Worm (Caenorhabditis elegans) whole organism, late embryonic: ENCODE measurements around the gene C30G4.4.

Experiments used
- F13H6.1 ChIP-seq: sonication (generic microtip); optimal IDR thresholded peaks from 2 replicates; lab custom pipeline; 2016; ENCODE audit warnings: missing genetic modification characterization, missing compliant biosample characterization
- K02D7.2 ChIP-seq: sonication (generic microtip); optimal IDR thresholded peaks from 2 replicates; lab custom pipeline; 2017; ENCODE audit warnings: mild to moderate bottlenecking, missing genetic modification characterization, missing compliant biosample characterization
- K09A11.1 ChIP-seq: sonication (generic microtip); optimal IDR thresholded peaks from 2 replicates; lab custom pipeline; 2017; ENCODE audit warnings: antibody characterized with exemption, mild to moderate bottlenecking, missing genetic modification characterization, missing compliant biosample characterization; ENCODE audit not compliant: insufficient read depth
- T23F11.4 ChIP-seq: fragments of 200-800 bp; sonication (Bioruptor generic); optimal IDR thresholded peaks from 2 replicates; lab custom pipeline; 2018; ENCODE audit warnings: mild to moderate bottlenecking, missing genetic modification characterization, missing compliant biosample characterization
- Y22D7AL.16 ChIP-seq: sonication (generic microtip); optimal IDR thresholded peaks from 2 replicates; lab custom pipeline; 2016; ENCODE audit warnings: missing genetic modification characterization, missing compliant biosample characterization
- ama-1 ChIP-seq: fragments of 150-350 bp; optimal IDR thresholded peaks from 2 replicates; lab custom pipeline; 2014
- ceh-2 ChIP-seq: sonication (generic microtip); optimal IDR thresholded peaks from 2 replicates; lab custom pipeline; 2016; ENCODE audit warnings: missing genotype, missing genetic modification characterization, missing compliant biosample characterization
- ceh-24 ChIP-seq: sonication (generic microtip); optimal IDR thresholded peaks from 2 replicates; lab custom pipeline; 2016; ENCODE audit warnings: mild to moderate bottlenecking, missing genetic modification characterization, missing compliant biosample characterization
- ceh-31 ChIP-seq: sonication (generic microtip); optimal IDR thresholded peaks from 2 replicates; lab custom pipeline; 2016; ENCODE audit warnings: missing genetic modification characterization, missing compliant biosample characterization
- che-1 ChIP-seq: sonication (generic microtip); optimal IDR thresholded peaks from 2 replicates; lab custom pipeline; 2016; ENCODE audit warnings: mild to moderate bottlenecking, missing genetic modification characterization, missing compliant biosample characterization
- dve-1 ChIP-seq: sonication (generic microtip); optimal IDR thresholded peaks from 2 replicates; lab custom pipeline; 2017; ENCODE audit warnings: antibody characterized with exemption, mild to moderate bottlenecking, missing genetic modification characterization, missing compliant biosample characterization
- elt-2 ChIP-seq: sonication (generic microtip); optimal IDR thresholded peaks from 2 replicates; lab custom pipeline; 2016; ENCODE audit warnings: missing genetic modification reagents, missing genetic modification characterization, missing compliant biosample characterization
- ets-4 ChIP-seq: sonication (generic microtip); optimal IDR thresholded peaks from 2 replicates; lab custom pipeline; 2016; ENCODE audit warnings: missing genetic modification characterization, missing compliant biosample characterization
- eyg-1 ChIP-seq: sonication (generic microtip); optimal IDR thresholded peaks from 2 replicates; lab custom pipeline; 2016; ENCODE audit warnings: missing genotype, missing genetic modification characterization, missing compliant biosample characterization
- fax-1 ChIP-seq: sonication (generic microtip); optimal IDR thresholded peaks from 2 replicates; lab custom pipeline; 2016; ENCODE audit warnings: missing genotype, missing genetic modification characterization, missing compliant biosample characterization
- fkh-6 ChIP-seq: sonication (generic microtip); optimal IDR thresholded peaks from 2 replicates; lab custom pipeline; 2016; ENCODE audit warnings: missing genetic modification characterization, missing compliant biosample characterization
- gmeb-2 ChIP-seq: sonication (generic microtip); optimal IDR thresholded peaks from 2 replicates; lab custom pipeline; 2016; ENCODE audit warnings: missing genetic modification characterization, inconsistent platforms, missing compliant biosample characterization
- hlh-13 ChIP-seq: fragments of 200-800 bp; sonication (Bioruptor generic); optimal IDR thresholded peaks from 2 replicates; lab custom pipeline; 2018; ENCODE audit warnings: mild to moderate bottlenecking, missing genetic modification characterization, missing compliant biosample characterization
- hlh-15 ChIP-seq: sonication (generic microtip); optimal IDR thresholded peaks from 2 replicates; lab custom pipeline; 2016; ENCODE audit warnings: missing genetic modification characterization, missing compliant biosample characterization
- lim-6 ChIP-seq: sonication (generic microtip); optimal IDR thresholded peaks from 2 replicates; lab custom pipeline; 2016; ENCODE audit warnings: missing genetic modification characterization, missing compliant biosample characterization
- lin-11 ChIP-seq: fragments of 200-800 bp; sonication (Bioruptor generic); optimal IDR thresholded peaks from 2 replicates; lab custom pipeline; 2018; ENCODE audit warnings: mild to moderate bottlenecking, missing genetic modification characterization, missing compliant biosample characterization
- madf-2 ChIP-seq: sonication (generic microtip); optimal IDR thresholded peaks from 2 replicates; lab custom pipeline; 2017; ENCODE audit warnings: missing genetic modification characterization, missing compliant biosample characterization
- mec-3 ChIP-seq: sonication (generic microtip); optimal IDR thresholded peaks from 2 replicates; lab custom pipeline; 2016; ENCODE audit warnings: borderline replicate concordance, missing genetic modification characterization, missing compliant biosample characterization
- npax-4 ChIP-seq: sonication (generic microtip); optimal IDR thresholded peaks from 2 replicates; lab custom pipeline; 2016; ENCODE audit warnings: missing genetic modification characterization, missing compliant biosample characterization
- pag-3 ChIP-seq: sonication (generic microtip); optimal IDR thresholded peaks from 2 replicates; lab custom pipeline; 2016; ENCODE audit warnings: missing compliant biosample characterization, missing genetic modification characterization, borderline replicate concordance
- pat-9 ChIP-seq: fragments of 200-800 bp; sonication (Bioruptor generic); optimal IDR thresholded peaks from 2 replicates; lab custom pipeline; 2018; ENCODE audit warnings: mild to moderate bottlenecking, missing genetic modification characterization, moderate library complexity, missing compliant biosample characterization
- pax-1 ChIP-seq: fragments of 150-350 bp; optimal IDR thresholded peaks from 2 replicates; lab custom pipeline; 2014; ENCODE audit warnings: missing biosample characterization, missing genetic modification characterization
- pha-2 ChIP-seq: sonication (generic microtip); optimal IDR thresholded peaks from 2 replicates; lab custom pipeline; 2017; ENCODE audit warnings: mild to moderate bottlenecking, missing genetic modification characterization, missing compliant biosample characterization
- pqm-1 ChIP-seq: sonication (generic microtip); optimal IDR thresholded peaks from 2 replicates; lab custom pipeline; 2016; ENCODE audit warnings: missing genetic modification characterization, missing compliant biosample characterization
- ref-2 ChIP-seq: sonication (generic microtip); optimal IDR thresholded peaks from 2 replicates; lab custom pipeline; 2016; ENCODE audit warnings: missing genetic modification characterization, missing compliant biosample characterization
- rnt-1 ChIP-seq: sonication (generic microtip); optimal IDR thresholded peaks from 2 replicates; lab custom pipeline; 2016; ENCODE audit warnings: missing genetic modification characterization, missing compliant biosample characterization
- sox-2 ChIP-seq: fragments of 200-800 bp; sonication (Bioruptor generic); IDR thresholded peaks from 2 replicates; pipeline ENCODE4 v1.3.6; 2022; ENCODE audit warnings: missing genetic modification reagents, missing genetic modification characterization, missing compliant biosample characterization
- sox-4 ChIP-seq: sonication (generic microtip); optimal IDR thresholded peaks from 2 replicates; lab custom pipeline; 2017; ENCODE audit warnings: mild to moderate bottlenecking, missing genetic modification characterization, inconsistent platforms, missing compliant biosample characterization
- syd-9 ChIP-seq: sonication (generic microtip); optimal IDR thresholded peaks from 2 replicates; lab custom pipeline; 2016; ENCODE audit warnings: mild to moderate bottlenecking, missing genetic modification characterization, moderate library complexity, missing compliant biosample characterization
- tbx-2 ChIP-seq: sonication (generic microtip); optimal IDR thresholded peaks from 2 replicates; lab custom pipeline; 2016; ENCODE audit warnings: missing genetic modification characterization, missing compliant biosample characterization
- unc-3 ChIP-seq, 2 experiments: fragments of 200-800 bp in 1 of 2; sonication (Bioruptor generic) in 1 of 2; sonication (generic microtip) in 1 of 2; conservative IDR thresholded peaks in 1 of 2; optimal IDR thresholded peaks in 1 of 2; 2 replicates each; pipeline versions ENCODE4 v1.3.6 to Lab custom; 2016 to 2022; ENCODE audit warnings: missing compliant biosample characterization in 2 of 2, missing genetic modification characterization in 2 of 2, missing genetic modification reagents in 1 of 2
- unc-42 ChIP-seq: sonication (generic microtip); optimal IDR thresholded peaks from 2 replicates; lab custom pipeline; 2016; ENCODE audit warnings: missing genotype, missing genetic modification characterization, missing compliant biosample characterization
- zip-5 ChIP-seq: sonication (generic microtip); optimal IDR thresholded peaks from 2 replicates; lab custom pipeline; 2016; ENCODE audit warnings: missing genetic modification characterization, missing compliant biosample characterization
- ztf-16 ChIP-seq: sonication (generic microtip); optimal IDR thresholded peaks from 2 replicates; lab custom pipeline; 2017; ENCODE audit warnings: missing genetic modification characterization, missing compliant biosample characterization

C30G4.4 gene

ce11 chrX:17100656-17101055 lies 28.7 kb upstream of the C30G4.4 start, which contains the start of gene lido-2:
TSS of gene lido-2 (minus strand) at chrX:17100756.
- TF ChIP-seq K02D7.2 (tag; lab: Kevin White, UChicago) (no peak), lin-11 (no peak), pat-9 (tag; lab: Kevin White, UChicago) (no peak), unc-42 (tag; lab: Kevin White, UChicago) (no peak), dve-1 (no peak), ceh-24 (tag; lab: Kevin White, UChicago) (no peak), ceh-31 (tag; lab: Kevin White, UChicago) (no peak), sox-4 (no peak), unc-3 (GFP tag; conservative IDR thresholded peaks at IDR 0.05; lab: Robert Waterston, UW) (no peak), unc-3 (tag; optimal IDR thresholded peaks at IDR 0.05; lab: Kevin White, UChicago) (no peak), eyg-1 (tag; lab: Kevin White, UChicago) (no peak)

- no peak for TF ChIP-seq ets-4 (tag; lab: Kevin White, UChicago)
- TF ChIP-seq T23F11.4 = no peak
- no peak for TF ChIP-seq fkh-6
- no peak for TF ChIP-seq ztf-16 (tag; lab: Kevin White, UChicago)
- no peak for TF ChIP-seq pat-9 (tag; lab: Kevin White, UChicago)
- no peak for TF ChIP-seq npax-4 (tag; lab: Kevin White, UChicago)
- no peak for TF ChIP-seq F13H6.1 (tag; lab: Kevin White, UChicago)
- no peak for TF ChIP-seq madf-2
- TF ChIP-seq ama-1 (lab: Kevin White, UChicago) = no peak
- no peak for TF ChIP-seq ceh-31 (tag; lab: Kevin White, UChicago)
- TF ChIP-seq elt-2 (tag; lab: Kevin White, UChicago) = no peak
- no peak for TF ChIP-seq hlh-13
- TF ChIP-seq pha-2 = no peak
- TF ChIP-seq unc-3 (GFP tag; conservative IDR thresholded peaks at IDR 0.05; lab: Robert Waterston, UW) = no peak
- no peak for TF ChIP-seq unc-3 (tag; optimal IDR thresholded peaks at IDR 0.05; lab: Kevin White, UChicago)
- no peak for TF ChIP-seq zip-5
- TF ChIP-seq Y22D7AL.16 (tag; lab: Kevin White, UChicago) = no peak
- no peak for TF ChIP-seq K09A11.1
- no peak for TF ChIP-seq ref-2 (tag; lab: Kevin White, UChicago)
Observed at ce11 chrX:17096508-17097234, 24.7 kb upstream of the C30G4.4 start, which contains the start of gene lido-1. TSS of gene lido-1 (minus strand) at chrX:17096558.

ce11 chrX:17093199-17093598 lies 21.2 kb upstream of the C30G4.4 start, which contains the start of gene C08A9.3:
TSS of gene C08A9.3 (minus strand) at chrX:17093299.
- TF ChIP-seq che-1 (tag; lab: Kevin White, UChicago) = no peak

- TF ChIP-seq hlh-15 (tag; lab: Kevin White, UChicago) (no peak), fkh-6 (no peak), ets-4 (tag; lab: Kevin White, UChicago) (no peak)
Observed at ce11 chrX:17092416-17092815, 20.4 kb upstream of the C30G4.4 start, which contains the start of gene sod-3. TSS of gene sod-3 (plus strand) at chrX:17092753.

ce11 chrX:17080635-17081376 lies 8.8 kb upstream of the C30G4.4 start, which contains the start of the genes irld-23 and C08A9.10:
TSS of gene irld-23 (minus strand) at chrX:17080685.
TSS of gene C08A9.10 (plus strand) at chrX:17081179.
- TF ChIP-seq fkh-6 (no peak), pax-1 (tag; lab: Kevin White, UChicago) (no peak), tbx-2 (no peak), sox-2 (GFP tag; lab: Robert Waterston, UW) (no peak), F13H6.1 (tag; lab: Kevin White, UChicago) (no peak), madf-2 (no peak), pag-3 (tag; lab: Kevin White, UChicago) (no peak), rnt-1 (no peak), fax-1 (tag; lab: Kevin White, UChicago) (no peak), ceh-2 (tag; lab: Kevin White, UChicago) (no peak), syd-9 (tag; lab: Kevin White, UChicago) (no peak), mec-3 (tag; lab: Kevin White, UChicago) (no peak), lim-6 (tag; lab: Kevin White, UChicago) (no peak), npax-4 (tag; lab: Kevin White, UChicago) (no peak), gmeb-2 (tag; lab: Kevin White, UChicago) (no peak), che-1 (tag; lab: Kevin White, UChicago) (no peak), sox-4 (no peak), pqm-1 (tag; lab: Kevin White, UChicago) (no peak)
